Worm (Caenorhabditis elegans): ENCODE results near the gene pqn-65.

- no peak for TF ChIP-seq unc-62 (GFP tag; optimal IDR thresholded peaks at IDR 0.05)
- no peak for TF ChIP-seq dpl-1 (GFP tag; optimal IDR thresholded peaks at IDR 0.05)
- no peak for TF ChIP-seq lin-40 (tag; optimal IDR thresholded peaks at IDR 0.05)
- TF ChIP-seq ztf-25 (GFP tag; IDR thresholded peaks at IDR 0.05) = no peak
- no peak for TF ChIP-seq efl-1 (GFP tag; optimal IDR thresholded peaks at IDR 0.05)
- TF ChIP-seq ceh-79 (tag; optimal IDR thresholded peaks at IDR 0.05) = no peak
- no peak for TF ChIP-seq repo-1 (tag; optimal IDR thresholded peaks at IDR 0.05)
- TF ChIP-seq lin-35 (GFP tag; optimal IDR thresholded peaks at IDR 0.05) = no peak
- no peak for TF ChIP-seq ztf-3 (GFP tag; optimal IDR thresholded peaks at IDR 0.05)
Observed at ce11 chrX:4623707-4624106, 4.3 kb upstream of the pqn-65 start.
